Worm (Caenorhabditis elegans): ENCODE results near the gene D1044.1.

Gene D1044.1

DNA sequence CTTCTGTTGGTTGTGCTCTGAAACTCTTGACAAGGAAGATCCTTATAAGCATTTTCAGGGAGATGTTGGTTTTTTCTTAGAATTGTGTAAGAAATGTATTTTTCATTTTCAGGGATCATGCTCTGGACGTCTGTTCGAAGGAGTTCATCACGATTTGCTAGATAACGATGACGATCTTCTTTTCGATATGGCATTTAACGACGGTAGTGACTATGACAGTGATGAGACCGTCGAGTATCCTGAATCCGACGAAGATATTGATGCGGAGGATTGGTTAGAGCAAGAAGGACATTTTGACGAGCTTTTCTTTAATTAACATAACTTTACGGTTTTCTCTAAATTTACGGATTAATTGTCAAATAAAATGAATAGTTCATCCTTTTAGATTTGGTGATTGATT lies 44.7 kb downstream of the D1044.1 start:
- TF ChIP-seq nhr-12 (tag; optimal IDR thresholded peaks at IDR 0.05) (no peak), mdl-1 (tag; optimal IDR thresholded peaks at IDR 0.05) (no peak), ceh-16 (tag; optimal IDR thresholded peaks at IDR 0.05) (no peak), nhr-237 (tag; optimal IDR thresholded peaks at IDR 0.05) (no peak), ceh-82 (tag; optimal IDR thresholded peaks at IDR 0.05) (no peak)

- TF ChIP-seq ZK546.5 (tag; optimal IDR thresholded peaks at IDR 0.05) (no peak), unc-39 (tag; optimal IDR thresholded peaks at IDR 0.05) (no peak), pha-4 (tag; optimal IDR thresholded peaks at IDR 0.05) (peak; percentile 85), unc-62 (GFP tag; optimal IDR thresholded peaks at IDR 0.05) (no peak), pqm-1 (tag; optimal IDR thresholded peaks at IDR 0.05) (peak; percentile 64), nhr-76 (tag; optimal IDR thresholded peaks at IDR 0.05) (no peak), fkh-10 (GFP tag; optimal IDR thresholded peaks at IDR 0.05) (no peak), zag-1 (tag; optimal IDR thresholded peaks at IDR 0.05) (no peak), nhr-12 (tag; optimal IDR thresholded peaks at IDR 0.05) (no peak), snpc-4 (tag; optimal IDR thresholded peaks at IDR 0.05) (peak; percentile 67), nhr-25 (tag; optimal IDR thresholded peaks at IDR 0.05) (peak; percentile 56), nhr-237 (tag; optimal IDR thresholded peaks at IDR 0.05) (no peak), daf-12 (tag; optimal IDR thresholded peaks at IDR 0.05) (no peak), tbx-2 (tag; optimal IDR thresholded peaks at IDR 0.05) (no peak), egl-27 (tag; optimal IDR thresholded peaks at IDR 0.05) (no peak), lin-15B (tag; optimal IDR thresholded peaks at IDR 0.05) (peak; percentile 89), nhr-77 (tag; optimal IDR thresholded peaks at IDR 0.05) (no peak), jun-1 (tag; optimal IDR thresholded peaks at IDR 0.05) (no peak), skn-1 (tag; optimal IDR thresholded peaks at IDR 0.05) (no peak), aly-2 (tag; optimal IDR thresholded peaks at IDR 0.05) (no peak), ama-1 (optimal IDR thresholded peaks at IDR 0.05) (no peak), ceh-9 (tag; optimal IDR thresholded peaks at IDR 0.05) (no peak), egl-5 (tag; optimal IDR thresholded peaks at IDR 0.05) (peak; percentile 24), lsy-12 (tag; optimal IDR thresholded peaks at IDR 0.05) (no peak), mdl-1 (tag; optimal IDR thresholded peaks at IDR 0.05) (no peak), fkh-2 (tag; optimal IDR thresholded peaks at IDR 0.05) (no peak), elt-2 (tag; optimal IDR thresholded peaks at IDR 0.05) (peak; percentile 28), eor-1 (tag; optimal IDR thresholded peaks at IDR 0.05) (no peak), ztf-4 (tag; optimal IDR thresholded peaks at IDR 0.05) (no peak), mml-1 (tag; optimal IDR thresholded peaks at IDR 0.05) (no peak), nhr-28 (tag; optimal IDR thresholded peaks at IDR 0.05) (no peak), nfya-1 (tag; optimal IDR thresholded peaks at IDR 0.05; ENCODE audit: insufficient read depth) (peak; percentile 80), lin-39 (tag; optimal IDR thresholded peaks at IDR 0.05) (peak; percentile 96), hmg-11 (tag; optimal IDR thresholded peaks at IDR 0.05) (peak; percentile 20), fos-1 (tag; optimal IDR thresholded peaks at IDR 0.05) (no peak), sea-2 (GFP tag; optimal IDR thresholded peaks at IDR 0.05) (no peak), elt-1 (tag; optimal IDR thresholded peaks at IDR 0.05) (no peak), ceh-82 (tag; optimal IDR thresholded peaks at IDR 0.05) (no peak), ceh-28 (tag; optimal IDR thresholded peaks at IDR 0.05) (no peak), nhr-67 (tag; optimal IDR thresholded peaks at IDR 0.05) (no peak), ztf-11 (tag; optimal IDR thresholded peaks at IDR 0.05) (no peak), nhr-43 (tag; optimal IDR thresholded peaks at IDR 0.05; ENCODE audit: poor library complexity, severe bottlenecking) (no peak), elt-3 (tag; optimal IDR thresholded peaks at IDR 0.05) (no peak), R02D3.7 (tag; optimal IDR thresholded peaks at IDR 0.05) (peak; percentile 88), ceh-16 (tag; optimal IDR thresholded peaks at IDR 0.05) (no peak), nhr-23 (tag; optimal IDR thresholded peaks at IDR 0.05) (peak; percentile 67), nhr-11 (tag; optimal IDR thresholded peaks at IDR 0.05) (no peak)
Observed at ce11 chrIII:5591668-5592149, 47.6 kb downstream of the D1044.1 start, which contains the start of the genes ddx-15 and ucr-1. ddx-15 (minus strand) TSS chrIII:5591718. ucr-1 (plus strand) TSS chrIII:5592135.
